Worm (Caenorhabditis elegans) whole organism, young adult: Measurements from ENCODE around the gene idpc-2.

ENCODE experiments used
- B0035.1 ChIP-seq: sonication (generic microtip); optimal IDR thresholded peaks from 2 replicates; lab custom pipeline; 2016; ENCODE audit warnings: missing genetic modification characterization, mild to moderate bottlenecking, missing compliant biosample characterization, missing genotype, missing genetic modification reagents
- B0336.3 ChIP-seq: fragments of 200-800 bp; sonication (Bioruptor generic); IDR thresholded peaks from 2 replicates; pipeline ENCODE4 v1.3.6; 2022; ENCODE audit warnings: missing genetic modification characterization, missing compliant biosample characterization
- F22D6.2 ChIP-seq: sonication (generic microtip); optimal IDR thresholded peaks from 2 replicates; lab custom pipeline; 2016; ENCODE audit warnings: mild to moderate bottlenecking, missing genetic modification characterization, missing compliant biosample characterization
- F39B2.1 ChIP-seq: fragments of 200-800 bp; sonication (Bioruptor generic); IDR thresholded peaks from 2 replicates; pipeline ENCODE4 v1.3.6; 2022; ENCODE audit warnings: missing genetic modification reagents, missing genetic modification characterization, missing compliant biosample characterization
- F49E8.2 ChIP-seq: sonication (generic microtip); optimal IDR thresholded peaks from 3 replicates; lab custom pipeline; 2017; ENCODE audit warnings: missing genetic modification characterization, mild to moderate bottlenecking, missing compliant biosample characterization, antibody characterized with exemption, moderate library complexity; ENCODE audit not compliant: insufficient read depth
- F57A8.1 ChIP-seq: fragments of 200-800 bp; sonication (Bioruptor generic); optimal IDR thresholded peaks from 2 replicates; lab custom pipeline; 2018; ENCODE audit warnings: mild to moderate bottlenecking, missing genetic modification characterization, moderate library complexity, missing compliant biosample characterization
- F57C9.4 ChIP-seq: sonication (generic microtip); optimal IDR thresholded peaks from 2 replicates; lab custom pipeline; 2017; ENCODE audit warnings: mild to moderate bottlenecking, missing genetic modification characterization, missing compliant biosample characterization
- K11D2.4 ChIP-seq: fragments of 200-800 bp; sonication (Bioruptor generic); IDR thresholded peaks from 2 replicates; pipeline ENCODE4 v1.3.6; 2022; ENCODE audit warnings: missing genetic modification reagents, missing genetic modification characterization, missing compliant biosample characterization
- T26A5.8 ChIP-seq: sonication (generic microtip); optimal IDR thresholded peaks from 2 replicates; lab custom pipeline; 2016; ENCODE audit warnings: missing genetic modification characterization, missing compliant biosample characterization
- Y53G8AR.9 ChIP-seq: fragments of 200-800 bp; sonication (Bioruptor generic); conservative IDR thresholded peaks from 2 replicates; pipeline ENCODE4 v1.3.6; 2022; ENCODE audit warnings: missing genetic modification reagents, missing genetic modification characterization, missing compliant biosample characterization
- Y56A3A.18 ChIP-seq: fragments of 200-800 bp; sonication (Bioruptor generic); IDR thresholded peaks from 2 replicates; pipeline ENCODE4 v1.3.6; 2022; ENCODE audit warnings: missing genetic modification reagents, missing genetic modification characterization, missing compliant biosample characterization
- Y79H2A.3 ChIP-seq: fragments of 200-800 bp; sonication (Bioruptor generic); conservative IDR thresholded peaks from 2 replicates; pipeline ENCODE4 v1.3.6; 2022; ENCODE audit warnings: missing genetic modification reagents, missing genetic modification characterization, missing compliant biosample characterization
- aptf-2 ChIP-seq: fragments of 200-800 bp; sonication (Bioruptor generic); conservative IDR thresholded peaks from 2 replicates; pipeline ENCODE4 v1.3.6; 2022; ENCODE audit warnings: missing genetic modification reagents, missing genetic modification characterization, missing compliant biosample characterization
- aptf-3 ChIP-seq: fragments of 200-800 bp; sonication (Bioruptor generic); IDR thresholded peaks from 2 replicates; pipeline ENCODE4 v1.3.6; 2022; ENCODE audit warnings: missing genetic modification characterization, missing compliant biosample characterization
- atf-7 ChIP-seq: sonication (generic microtip); optimal IDR thresholded peaks from 2 replicates; lab custom pipeline; 2017; ENCODE audit warnings: mild to moderate bottlenecking, missing genetic modification characterization, missing compliant biosample characterization
- bed-1 ChIP-seq: fragments of 200-800 bp; sonication (Bioruptor generic); IDR thresholded peaks from 2 replicates; pipeline ENCODE4 v1.3.6; 2022; ENCODE audit warnings: missing genetic modification reagents, missing genetic modification characterization, missing compliant biosample characterization
- cebp-2 ChIP-seq: fragments of 200-800 bp; sonication (Bioruptor generic); IDR thresholded peaks from 2 replicates; pipeline ENCODE4 v1.3.6; 2022; ENCODE audit warnings: missing genetic modification characterization, missing compliant biosample characterization
- ceh-100 ChIP-seq: fragments of 200-800 bp; sonication (Bioruptor generic); IDR thresholded peaks from 2 replicates; pipeline ENCODE4 v1.3.6; 2022; ENCODE audit warnings: missing genetic modification reagents, missing genetic modification characterization, missing compliant biosample characterization
- ceh-27 ChIP-seq: fragments of 200-800 bp; sonication (Bioruptor generic); optimal IDR thresholded peaks from 2 replicates; lab custom pipeline; 2018; ENCODE audit warnings: mild to moderate bottlenecking, missing genetic modification characterization, moderate library complexity, missing compliant biosample characterization
- dox-1 ChIP-seq: fragments of 200-800 bp; sonication (Bioruptor generic); IDR thresholded peaks from 2 replicates; pipeline ENCODE4 v1.3.6; 2022; ENCODE audit warnings: missing genetic modification reagents, missing genetic modification characterization, missing compliant biosample characterization
- egl-18 ChIP-seq: fragments of 200-800 bp; sonication (Bioruptor generic); IDR thresholded peaks from 2 replicates; pipeline ENCODE4 v1.3.6; 2022; ENCODE audit warnings: missing genetic modification reagents, missing genetic modification characterization, missing compliant biosample characterization
- egl-44 ChIP-seq: fragments of 200-800 bp; sonication (Bioruptor generic); IDR thresholded peaks from 2 replicates; pipeline ENCODE4 v1.3.6; 2022; ENCODE audit warnings: missing genetic modification reagents, missing genetic modification characterization, missing compliant biosample characterization
- hmg-1.2 ChIP-seq: fragments of 200-800 bp; sonication (Bioruptor generic); IDR thresholded peaks from 2 replicates; pipeline ENCODE4 v1.3.6; 2022; ENCODE audit warnings: missing genetic modification reagents, missing genetic modification characterization, missing compliant biosample characterization
- let-526 ChIP-seq: fragments of 200-800 bp; sonication (Bioruptor generic); IDR thresholded peaks from 2 replicates; pipeline ENCODE4 v1.3.6; 2022; ENCODE audit warnings: missing genetic modification reagents, missing genetic modification characterization, missing compliant biosample characterization
- lin-54 ChIP-seq: fragments of 200-800 bp; sonication (Bioruptor generic); optimal IDR thresholded peaks from 2 replicates; lab custom pipeline; 2018; ENCODE audit warnings: mild to moderate bottlenecking, missing genetic modification characterization, missing compliant biosample characterization
- madf-10 ChIP-seq: sonication (generic microtip); optimal IDR thresholded peaks from 2 replicates; lab custom pipeline; 2016; ENCODE audit warnings: mild to moderate bottlenecking, missing genetic modification characterization, missing compliant biosample characterization
- madf-3 ChIP-seq: fragments of 200-800 bp; sonication (Bioruptor generic); IDR thresholded peaks from 2 replicates; pipeline ENCODE4 v1.3.6; 2022; ENCODE audit warnings: missing genetic modification reagents, missing genetic modification characterization, missing compliant biosample characterization
- nhr-80 ChIP-seq: sonication (generic microtip); optimal IDR thresholded peaks from 2 replicates; lab custom pipeline; 2016; ENCODE audit warnings: missing genetic modification characterization, missing compliant biosample characterization
- nhr-90 ChIP-seq: sonication (generic microtip); optimal IDR thresholded peaks from 2 replicates; lab custom pipeline; 2016; ENCODE audit warnings: missing genotype, mild to moderate bottlenecking, missing genetic modification characterization, missing compliant biosample characterization
- tlf-1 ChIP-seq: fragments of 200-800 bp; sonication (Bioruptor generic); optimal IDR thresholded peaks from 2 replicates; lab custom pipeline; 2018; ENCODE audit warnings: mild to moderate bottlenecking, missing genetic modification characterization, missing compliant biosample characterization
- zfh-2 ChIP-seq: fragments of 200-800 bp; sonication (Bioruptor generic); conservative IDR thresholded peaks from 2 replicates; pipeline ENCODE4 v1.3.6; 2022; ENCODE audit warnings: missing genetic modification reagents, missing genetic modification characterization, missing compliant biosample characterization
- ztf-18 ChIP-seq: sonication (generic microtip); optimal IDR thresholded peaks from 2 replicates; lab custom pipeline; 2016; ENCODE audit warnings: missing genotype, mild to moderate bottlenecking, missing genetic modification characterization, missing compliant biosample characterization
- ztf-22 ChIP-seq: fragments of 200-800 bp; sonication (Bioruptor generic); optimal IDR thresholded peaks from 2 replicates; lab custom pipeline; 2018; ENCODE audit warnings: mild to moderate bottlenecking, missing genetic modification characterization, moderate library complexity, missing compliant biosample characterization

The idpc-2 gene

DNA sequence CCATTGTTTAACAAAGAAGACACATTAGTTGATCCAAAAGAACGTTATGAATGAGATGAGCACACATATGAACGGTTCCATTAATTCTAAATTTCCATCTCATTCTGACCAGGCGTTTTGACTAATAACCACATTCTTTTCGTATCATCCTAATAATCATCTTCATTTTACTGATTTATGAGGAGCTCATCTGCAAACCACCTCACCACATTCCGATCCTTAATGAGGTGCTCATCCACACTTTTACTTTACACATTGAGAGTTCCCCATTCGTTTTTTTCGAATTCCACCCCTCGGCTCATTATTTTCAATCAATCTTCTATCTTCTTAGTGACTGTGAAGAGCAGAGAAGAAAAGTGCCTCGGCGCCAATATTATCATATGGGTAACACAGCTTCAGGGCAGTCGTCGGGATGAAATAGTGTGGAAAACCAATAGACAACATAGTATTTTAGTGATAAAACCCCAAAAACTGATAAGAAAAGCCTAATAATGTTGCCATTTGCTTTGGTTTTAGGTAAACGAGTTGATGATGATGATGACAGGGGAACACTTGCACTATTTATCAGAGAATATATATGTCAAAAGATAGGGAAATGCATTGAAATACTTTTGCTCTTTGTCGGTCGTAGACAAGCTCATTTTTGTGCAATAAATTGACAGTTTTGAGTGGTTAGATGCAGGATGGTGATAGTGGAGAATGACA lies 30.0 kb upstream of the idpc-2 start (continued):
- peak; percentile 58 for TF ChIP-seq madf-10 (tag; lab: Kevin White, UChicago)
- no peak for TF ChIP-seq Y79H2A.3 (GFP tag; lab: Robert Waterston, UW)
- TF ChIP-seq nhr-90 (tag; lab: Kevin White, UChicago): peak; percentile 76
- TF ChIP-seq F57A8.1 (GFP tag; lab: Kevin White, UChicago): no peak
- TF ChIP-seq atf-7 (tag; lab: Kevin White, UChicago): peak; percentile 96
- no peak for TF ChIP-seq aptf-2 (GFP tag; lab: Robert Waterston, UW)
- TF ChIP-seq tlf-1 (GFP tag; lab: Kevin White, UChicago): peak; percentile 58
- TF ChIP-seq zfh-2 (GFP tag; lab: Robert Waterston, UW): no peak
- TF ChIP-seq ztf-22 (GFP tag; lab: Kevin White, UChicago): peak; percentile 97
- TF ChIP-seq B0336.3 (GFP tag; lab: Robert Waterston, UW): peak; percentile 56; the same call in 1 of the 2 replicates
- no peak for TF ChIP-seq ceh-27 (GFP tag; lab: Kevin White, UChicago)

- TF ChIP-seq egl-18: no peak
- TF ChIP-seq lin-54 (GFP tag; lab: Kevin White, UChicago): no peak
- TF ChIP-seq cebp-2 (GFP tag; lab: Robert Waterston, UW): no peak
- no peak for TF ChIP-seq Y79H2A.3 (GFP tag; lab: Robert Waterston, UW)
- no peak for TF ChIP-seq ceh-100 (GFP tag; lab: Robert Waterston, UW)
- no peak for TF ChIP-seq F57C9.4 (tag; lab: Kevin White, UChicago)
- no peak for TF ChIP-seq Y56A3A.18 (GFP tag; lab: Robert Waterston, UW)
- TF ChIP-seq F22D6.2: no peak
- TF ChIP-seq hmg-1.2 (GFP tag; lab: Robert Waterston, UW): no peak
- TF ChIP-seq ztf-18 (tag; lab: Kevin White, UChicago): no peak
- TF ChIP-seq F49E8.2 (tag; lab: Kevin White, UChicago): no peak
- TF ChIP-seq T26A5.8 (tag; lab: Kevin White, UChicago): no peak
- no peak for TF ChIP-seq let-526
- TF ChIP-seq aptf-3 (GFP tag; lab: Robert Waterston, UW): no peak
- TF ChIP-seq K11D2.4 (GFP tag; lab: Robert Waterston, UW): no peak
- no peak for TF ChIP-seq egl-44 (GFP tag; lab: Robert Waterston, UW)
- no peak for TF ChIP-seq madf-3 (GFP tag; lab: Robert Waterston, UW)
Observed at ce11 chrV:8650365-8650764, 29.3 kb upstream of the idpc-2 start.

DNA sequence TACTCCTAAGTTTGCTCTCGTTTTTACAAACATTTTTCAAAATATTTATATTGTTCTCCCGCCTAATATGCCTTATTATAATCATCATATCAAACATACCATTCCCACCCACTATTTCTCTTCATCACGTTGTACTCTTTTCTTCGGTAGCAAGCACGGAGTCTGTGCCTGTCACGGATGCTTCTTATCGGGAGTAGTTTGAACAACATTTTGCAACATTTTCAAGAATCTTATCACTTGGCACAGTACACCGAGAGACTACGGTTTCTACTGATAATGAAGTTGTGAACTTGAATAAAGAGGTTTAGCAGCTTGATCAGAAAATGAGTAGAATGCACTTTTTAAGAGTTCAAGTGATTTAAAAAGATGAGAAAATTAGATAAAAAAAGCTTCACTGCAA lies 27.1 kb upstream of the idpc-2 start:
- TF ChIP-seq nhr-80 (tag; lab: Kevin White, UChicago): peak; percentile 93
- no peak for TF ChIP-seq madf-10 (tag; lab: Kevin White, UChicago)
- peak; percentile 17; the same call in 1 of the 2 replicates for TF ChIP-seq dox-1
- TF ChIP-seq bed-1 (GFP tag; lab: Robert Waterston, UW): no peak
- no peak for TF ChIP-seq B0035.1 (tag; lab: Kevin White, UChicago)
- no peak for TF ChIP-seq F39B2.1 (GFP tag; lab: Robert Waterston, UW)
- no peak for TF ChIP-seq Y53G8AR.9

DNA sequence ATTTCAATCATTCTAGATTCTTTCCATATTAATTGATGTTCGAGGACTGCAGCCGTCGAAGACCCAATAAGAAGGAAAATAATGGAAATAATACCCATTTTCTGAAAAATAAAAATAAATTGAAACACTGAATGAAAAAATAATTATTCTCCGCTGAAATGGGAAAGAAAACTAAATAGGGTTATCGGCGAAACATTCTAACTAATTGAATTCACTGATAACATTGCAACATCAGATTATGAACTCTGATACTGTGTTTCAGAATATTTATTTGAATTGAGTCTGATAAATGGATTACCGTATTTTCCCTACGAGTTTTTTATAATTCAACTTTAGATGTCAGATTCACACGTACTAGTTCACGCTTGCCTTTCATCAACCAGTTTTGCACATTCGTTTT lies 22.0 kb upstream of the idpc-2 start, which contains the start of gene asp-13:
Gene asp-13 (minus strand): TSS at position 101 of the 400 bp plus-strand sequence.
- no peak for TF ChIP-seq madf-10 (tag; lab: Kevin White, UChicago)
- TF ChIP-seq nhr-80 (tag; lab: Kevin White, UChicago): peak; percentile 12
